Worm (Caenorhabditis elegans) whole organism, mixed stage, embryonic: ENCODE data around the gene C29G2.3.

Experiments
- blmp-1 ChIP-seq: fragments of 150-350 bp; optimal IDR thresholded peaks from 2 replicates; lab custom pipeline; 2014; ENCODE audit warnings: missing biosample characterization, missing genetic modification characterization
- elt-1 ChIP-seq: sonication (generic microtip); optimal IDR thresholded peaks from 2 replicates; lab custom pipeline; 2017; ENCODE audit warnings: missing genetic modification characterization, mild to moderate bottlenecking, missing compliant biosample characterization, antibody characterized with exemption, moderate library complexity, borderline replicate concordance; ENCODE audit not compliant: insufficient read depth
- flh-1 ChIP-seq: fragments of 200-800 bp; sonication (Bioruptor generic); optimal IDR thresholded peaks from 2 replicates; lab custom pipeline; 2018; ENCODE audit warnings: mild to moderate bottlenecking, missing genetic modification characterization, moderate library complexity, missing compliant biosample characterization
- hlh-1 ChIP-seq: fragments of 150-350 bp; optimal IDR thresholded peaks from 2 replicates; lab custom pipeline; 2014; ENCODE audit warnings: missing biosample characterization, missing genetic modification reagents, missing genetic modification characterization
- lin-13 ChIP-seq: fragments of 150-350 bp; optimal IDR thresholded peaks from 2 replicates; lab custom pipeline; 2014; ENCODE audit warnings: missing biosample characterization, missing genetic modification characterization
- mep-1 ChIP-seq: fragments of 150-350 bp; optimal IDR thresholded peaks from 2 replicates; lab custom pipeline; 2017; ENCODE audit warnings: missing biosample characterization, missing genetic modification reagents, missing genetic modification characterization, inconsistent platforms
- nhr-12 ChIP-seq: fragments of 150-350 bp; optimal IDR thresholded peaks from 2 replicates; lab custom pipeline; 2014; ENCODE audit warnings: missing biosample characterization, missing genetic modification characterization
- nhr-237 ChIP-seq: fragments of 150-350 bp; optimal IDR thresholded peaks from 2 replicates; lab custom pipeline; 2014; ENCODE audit warnings: missing biosample characterization, missing genetic modification characterization
- sem-2 ChIP-seq: fragments of 200-800 bp; sonication (Bioruptor generic); optimal IDR thresholded peaks from 2 replicates; lab custom pipeline; 2018; ENCODE audit warnings: mild to moderate bottlenecking, missing genetic modification characterization, missing compliant biosample characterization
- snpc-4 ChIP-seq: fragments of 150-350 bp; optimal IDR thresholded peaks from 2 replicates; lab custom pipeline; 2014; ENCODE audit warnings: missing biosample characterization, missing genetic modification characterization
- unc-39 ChIP-seq: fragments of 150-350 bp; optimal IDR thresholded peaks from 2 replicates; lab custom pipeline; 2014; ENCODE audit warnings: missing biosample characterization, missing genetic modification characterization

DNA sequence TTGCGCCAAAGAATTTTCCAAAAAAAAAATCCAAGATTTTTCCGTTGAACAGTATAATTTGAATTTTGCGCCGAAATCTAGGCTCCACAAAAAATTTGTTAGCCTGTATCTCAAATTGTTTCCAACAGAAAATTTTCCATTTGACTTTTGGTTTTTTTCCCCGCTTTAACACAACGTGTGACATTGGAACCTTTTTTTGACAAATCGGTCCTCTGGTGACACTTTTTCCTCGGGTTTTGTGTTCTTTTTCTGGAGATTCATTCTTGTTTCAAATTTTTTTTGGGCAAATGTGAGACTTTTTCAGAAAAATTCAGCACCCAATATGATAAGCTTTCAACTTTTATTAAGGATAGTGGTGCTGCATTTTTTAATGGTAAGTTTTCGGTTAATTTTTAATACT, 27.7 kb downstream of the C29G2.3 start, which contains the start of gene acr-17:
- no peak for TF ChIP-seq unc-39 (tag; lab: Kevin White, UChicago)
- no peak for TF ChIP-seq snpc-4 (tag; lab: Kevin White, UChicago)
- no peak for TF ChIP-seq nhr-12 (tag; lab: Kevin White, UChicago)
- no peak for TF ChIP-seq blmp-1
- no peak for TF ChIP-seq elt-1 (tag; lab: Kevin White, UChicago)
- no peak for TF ChIP-seq sem-2 (GFP tag; lab: Kevin White, UChicago)
- no peak for TF ChIP-seq flh-1 (GFP tag; lab: Kevin White, UChicago)
- no peak for TF ChIP-seq mep-1 (tag; lab: Kevin White, UChicago)
- no peak for TF ChIP-seq nhr-237 (tag; lab: Kevin White, UChicago)
- no peak for TF ChIP-seq hlh-1 (tag; lab: Kevin White, UChicago)
- TF ChIP-seq lin-13 (tag; lab: Kevin White, UChicago), result no peak
